Worm (Caenorhabditis elegans): ENCODE data around the gene cutc-1.

DNA sequence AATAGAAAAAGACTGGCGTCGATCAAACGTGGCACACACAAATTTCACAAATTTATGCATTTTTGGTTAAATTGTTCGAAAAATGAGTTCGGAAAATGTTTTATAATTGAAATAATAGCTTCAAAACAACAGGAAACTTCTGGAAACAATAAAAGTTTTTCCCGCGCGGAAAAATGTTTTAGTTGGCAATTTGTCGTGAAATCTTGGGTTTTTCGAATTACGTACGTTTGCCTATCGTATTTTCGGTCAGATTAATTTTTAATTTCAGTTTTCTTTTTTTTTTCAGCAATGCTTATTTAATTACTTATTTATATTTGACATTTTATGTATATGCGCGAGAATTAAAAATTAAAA lies 48.0 kb downstream of the cutc-1 start:
- TF ChIP-seq jun-1 (tag; optimal IDR thresholded peaks at IDR 0.05) (no peak), ztf-11 (tag; optimal IDR thresholded peaks at IDR 0.05) (no peak), nhr-10 (tag; optimal IDR thresholded peaks at IDR 0.05) (no peak), nhr-237 (tag; optimal IDR thresholded peaks at IDR 0.05) (no peak), lin-13 (GFP tag; optimal IDR thresholded peaks at IDR 0.05) (no peak), nhr-102 (tag; optimal IDR thresholded peaks at IDR 0.05) (no peak), spr-3 (GFP tag; optimal IDR thresholded peaks at IDR 0.05) (no peak)

Measured in whole organism, L4 larva.